Worm (Caenorhabditis elegans) whole organism, late embryonic: ENCODE results near the gene str-161.

Experiments used
- C38D4.7 ChIP-seq: fragments of 200-800 bp; sonication (Bioruptor generic); optimal IDR thresholded peaks from 2 replicates; lab custom pipeline; 2018; ENCODE audit warnings: mild to moderate bottlenecking, missing genetic modification characterization, moderate library complexity, missing compliant biosample characterization
- F13H6.1 ChIP-seq: sonication (generic microtip); optimal IDR thresholded peaks from 2 replicates; lab custom pipeline; 2016; ENCODE audit warnings: missing genetic modification characterization, missing compliant biosample characterization
- K02D7.2 ChIP-seq: sonication (generic microtip); optimal IDR thresholded peaks from 2 replicates; lab custom pipeline; 2017; ENCODE audit warnings: mild to moderate bottlenecking, missing genetic modification characterization, missing compliant biosample characterization
- K09A11.1 ChIP-seq: sonication (generic microtip); optimal IDR thresholded peaks from 2 replicates; lab custom pipeline; 2017; ENCODE audit warnings: antibody characterized with exemption, mild to moderate bottlenecking, missing genetic modification characterization, missing compliant biosample characterization; ENCODE audit not compliant: insufficient read depth
- T23F11.4 ChIP-seq: fragments of 200-800 bp; sonication (Bioruptor generic); optimal IDR thresholded peaks from 2 replicates; lab custom pipeline; 2018; ENCODE audit warnings: mild to moderate bottlenecking, missing genetic modification characterization, missing compliant biosample characterization
- Y22D7AL.16 ChIP-seq: sonication (generic microtip); optimal IDR thresholded peaks from 2 replicates; lab custom pipeline; 2016; ENCODE audit warnings: missing genetic modification characterization, missing compliant biosample characterization
- ama-1 ChIP-seq: fragments of 150-350 bp; optimal IDR thresholded peaks from 2 replicates; lab custom pipeline; 2014
- ceh-14 ChIP-seq: sonication (generic microtip); optimal IDR thresholded peaks from 2 replicates; lab custom pipeline; 2016; ENCODE audit warnings: missing genotype, missing genetic modification characterization, missing compliant biosample characterization
- ceh-18 ChIP-seq: sonication (generic microtip); optimal IDR thresholded peaks from 2 replicates; lab custom pipeline; 2016; ENCODE audit warnings: missing genetic modification characterization, missing compliant biosample characterization
- ceh-19 ChIP-seq: fragments of 200-800 bp; sonication (Bioruptor generic); optimal IDR thresholded peaks from 2 replicates; lab custom pipeline; 2018; ENCODE audit warnings: mild to moderate bottlenecking, missing genetic modification characterization, missing compliant biosample characterization
- ceh-2 ChIP-seq: sonication (generic microtip); optimal IDR thresholded peaks from 2 replicates; lab custom pipeline; 2016; ENCODE audit warnings: missing genotype, missing genetic modification characterization, missing compliant biosample characterization
- ceh-22 ChIP-seq: sonication (generic microtip); optimal IDR thresholded peaks from 2 replicates; lab custom pipeline; 2017; ENCODE audit warnings: missing biosample characterization, missing genetic modification characterization
- ceh-34 ChIP-seq: sonication (generic microtip); optimal IDR thresholded peaks from 2 replicates; lab custom pipeline; 2016; ENCODE audit warnings: mild to moderate bottlenecking, missing genetic modification characterization, missing compliant biosample characterization
- ceh-45 ChIP-seq: fragments of 200-800 bp; sonication (Bioruptor generic); IDR thresholded peaks from 2 replicates; pipeline ENCODE4 v1.3.6; 2022; ENCODE audit warnings: missing genetic modification reagents, missing genetic modification characterization, missing compliant biosample characterization
- ceh-9 ChIP-seq: sonication (generic microtip); optimal IDR thresholded peaks from 2 replicates; lab custom pipeline; 2016; ENCODE audit warnings: mild to moderate bottlenecking, missing genetic modification characterization, inconsistent platforms, missing compliant biosample characterization
- dmd-4 ChIP-seq: sonication (generic microtip); optimal IDR thresholded peaks from 2 replicates; lab custom pipeline; 2016; ENCODE audit warnings: borderline replicate concordance, missing genetic modification characterization, missing compliant biosample characterization
- dve-1 ChIP-seq: sonication (generic microtip); optimal IDR thresholded peaks from 2 replicates; lab custom pipeline; 2017; ENCODE audit warnings: antibody characterized with exemption, mild to moderate bottlenecking, missing genetic modification characterization, missing compliant biosample characterization
- elt-2 ChIP-seq: sonication (generic microtip); optimal IDR thresholded peaks from 2 replicates; lab custom pipeline; 2016; ENCODE audit warnings: missing genetic modification reagents, missing genetic modification characterization, missing compliant biosample characterization
- elt-4 ChIP-seq: sonication (generic microtip); optimal IDR thresholded peaks from 2 replicates; lab custom pipeline; 2016; ENCODE audit warnings: missing genetic modification characterization, missing compliant biosample characterization
- fkh-6 ChIP-seq: sonication (generic microtip); optimal IDR thresholded peaks from 2 replicates; lab custom pipeline; 2016; ENCODE audit warnings: missing genetic modification characterization, missing compliant biosample characterization
- gmeb-2 ChIP-seq: sonication (generic microtip); optimal IDR thresholded peaks from 2 replicates; lab custom pipeline; 2016; ENCODE audit warnings: missing genetic modification characterization, inconsistent platforms, missing compliant biosample characterization
- hlh-13 ChIP-seq: fragments of 200-800 bp; sonication (Bioruptor generic); optimal IDR thresholded peaks from 2 replicates; lab custom pipeline; 2018; ENCODE audit warnings: mild to moderate bottlenecking, missing genetic modification characterization, missing compliant biosample characterization
- hlh-15 ChIP-seq: sonication (generic microtip); optimal IDR thresholded peaks from 2 replicates; lab custom pipeline; 2016; ENCODE audit warnings: missing genetic modification characterization, missing compliant biosample characterization
- hlh-30 ChIP-seq: sonication (generic microtip); optimal IDR thresholded peaks from 2 replicates; lab custom pipeline; 2017; ENCODE audit warnings: antibody characterized with exemption, missing genetic modification characterization, missing compliant biosample characterization; ENCODE audit not compliant: insufficient read depth
- hlh-6 ChIP-seq: sonication (generic microtip); optimal IDR thresholded peaks from 2 replicates; lab custom pipeline; 2016; ENCODE audit warnings: missing genotype, missing genetic modification characterization, missing compliant biosample characterization
- lim-6 ChIP-seq: sonication (generic microtip); optimal IDR thresholded peaks from 2 replicates; lab custom pipeline; 2016; ENCODE audit warnings: missing genetic modification characterization, missing compliant biosample characterization
- madf-2 ChIP-seq: sonication (generic microtip); optimal IDR thresholded peaks from 2 replicates; lab custom pipeline; 2017; ENCODE audit warnings: missing genetic modification characterization, missing compliant biosample characterization
- mec-3 ChIP-seq: sonication (generic microtip); optimal IDR thresholded peaks from 2 replicates; lab custom pipeline; 2016; ENCODE audit warnings: borderline replicate concordance, missing genetic modification characterization, missing compliant biosample characterization
- nhr-232 ChIP-seq: sonication (generic microtip); optimal IDR thresholded peaks from 2 replicates; lab custom pipeline; 2016; ENCODE audit warnings: missing genetic modification characterization, missing compliant biosample characterization
- pag-3 ChIP-seq: sonication (generic microtip); optimal IDR thresholded peaks from 2 replicates; lab custom pipeline; 2016; ENCODE audit warnings: missing compliant biosample characterization, missing genetic modification characterization, borderline replicate concordance
- pax-1 ChIP-seq: fragments of 150-350 bp; optimal IDR thresholded peaks from 2 replicates; lab custom pipeline; 2014; ENCODE audit warnings: missing biosample characterization, missing genetic modification characterization
- pha-2 ChIP-seq: sonication (generic microtip); optimal IDR thresholded peaks from 2 replicates; lab custom pipeline; 2017; ENCODE audit warnings: mild to moderate bottlenecking, missing genetic modification characterization, missing compliant biosample characterization
- pha-4 ChIP-seq: fragments of 150-350 bp; optimal IDR thresholded peaks from 2 replicates; lab custom pipeline; 2018; ENCODE audit warnings: missing biosample characterization, missing genetic modification reagents, missing genetic modification characterization
- pqm-1 ChIP-seq: sonication (generic microtip); optimal IDR thresholded peaks from 2 replicates; lab custom pipeline; 2016; ENCODE audit warnings: missing genetic modification characterization, missing compliant biosample characterization
- ref-2 ChIP-seq: sonication (generic microtip); optimal IDR thresholded peaks from 2 replicates; lab custom pipeline; 2016; ENCODE audit warnings: missing genetic modification characterization, missing compliant biosample characterization
- rnt-1 ChIP-seq: sonication (generic microtip); optimal IDR thresholded peaks from 2 replicates; lab custom pipeline; 2016; ENCODE audit warnings: missing genetic modification characterization, missing compliant biosample characterization
- sdc-2 ChIP-seq: sonication (generic microtip); optimal IDR thresholded peaks from 2 replicates; lab custom pipeline; 2016; ENCODE audit warnings: missing genotype, missing genetic modification characterization, missing compliant biosample characterization
- sox-2 ChIP-seq: fragments of 200-800 bp; sonication (Bioruptor generic); IDR thresholded peaks from 2 replicates; pipeline ENCODE4 v1.3.6; 2022; ENCODE audit warnings: missing genetic modification reagents, missing genetic modification characterization, missing compliant biosample characterization
- tbx-2 ChIP-seq: sonication (generic microtip); optimal IDR thresholded peaks from 2 replicates; lab custom pipeline; 2016; ENCODE audit warnings: missing genetic modification characterization, missing compliant biosample characterization
- tbx-7 ChIP-seq: sonication (generic microtip); optimal IDR thresholded peaks from 2 replicates; lab custom pipeline; 2016; ENCODE audit warnings: missing genotype, missing genetic modification characterization, missing compliant biosample characterization
- unc-86 ChIP-seq: sonication (generic microtip); optimal IDR thresholded peaks from 2 replicates; lab custom pipeline; 2016; ENCODE audit warnings: missing genetic modification characterization, missing compliant biosample characterization

Gene str-161

DNA sequence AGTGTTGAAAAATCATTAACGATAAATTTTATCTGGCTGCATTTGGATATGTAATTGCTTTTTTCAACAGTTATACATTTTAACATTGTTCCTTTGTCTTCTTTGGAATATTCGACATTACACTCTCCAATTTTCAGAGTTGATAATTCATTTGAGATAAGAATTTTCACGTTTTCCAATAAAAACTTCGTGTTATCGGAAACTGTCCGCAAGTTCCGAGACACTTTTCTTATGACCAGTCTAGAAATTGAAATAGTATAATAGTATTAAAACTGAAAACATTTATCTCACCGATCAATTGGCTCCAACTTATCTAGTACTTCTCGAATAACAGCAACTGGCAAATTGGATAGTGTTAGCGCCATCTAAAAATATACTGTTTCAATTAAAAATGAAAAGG is 33.8 kb upstream of the str-161 start, which contains the start of gene fbxa-86:
Gene fbxa-86 (minus strand): TSS at position 367 of the 400 bp plus-strand sequence.
- TF ChIP-seq sdc-2 (tag; lab: Kevin White, UChicago) = no peak
- TF ChIP-seq ceh-9 = no peak
- no peak for TF ChIP-seq pha-2
- no peak for TF ChIP-seq lim-6 (tag; lab: Kevin White, UChicago)
- TF ChIP-seq ceh-45 (GFP tag; lab: Robert Waterston, UW) = no peak
- no peak for TF ChIP-seq T23F11.4 (GFP tag; lab: Kevin White, UChicago)
- TF ChIP-seq madf-2 (tag; lab: Kevin White, UChicago) = no peak
- TF ChIP-seq nhr-232 (tag; lab: Kevin White, UChicago) = no peak
- no peak for TF ChIP-seq elt-4 (tag; lab: Kevin White, UChicago)
- no peak for TF ChIP-seq fkh-6 (tag; lab: Kevin White, UChicago)
- no peak for TF ChIP-seq K09A11.1 (tag; lab: Kevin White, UChicago)
- no peak for TF ChIP-seq sox-2 (GFP tag; lab: Robert Waterston, UW)
- TF ChIP-seq K02D7.2 (tag; lab: Kevin White, UChicago) = no peak
- TF ChIP-seq tbx-7 (tag; lab: Kevin White, UChicago) = no peak
- TF ChIP-seq F13H6.1 (tag; lab: Kevin White, UChicago) = no peak
- TF ChIP-seq hlh-30 (tag; lab: Kevin White, UChicago) = no peak
- no peak for TF ChIP-seq ceh-18 (tag; lab: Kevin White, UChicago)
- no peak for TF ChIP-seq ceh-14

DNA sequence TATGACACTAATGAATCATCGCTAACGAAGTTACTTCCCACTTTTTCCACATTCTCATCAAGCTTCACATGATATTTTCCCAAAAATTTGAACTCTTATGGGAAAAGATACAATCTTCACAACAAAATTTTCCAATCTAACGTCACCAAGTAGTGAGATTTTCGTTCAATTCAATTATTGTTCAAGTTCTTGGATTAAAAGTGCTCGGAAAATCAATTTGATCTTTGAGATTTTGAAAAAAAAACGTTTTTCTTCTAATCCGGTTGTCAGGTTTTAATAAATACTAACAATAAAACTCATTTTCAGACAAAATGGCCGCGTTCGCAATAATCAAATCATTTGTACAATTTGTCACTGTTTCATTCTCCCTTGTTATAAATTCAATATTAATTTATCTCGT is 30.2 kb upstream of the str-161 start, which contains the start of gene str-153:
Gene str-153 (plus strand): TSS at position 301 of the 400 bp plus-strand sequence.
- TF ChIP-seq Y22D7AL.16 (tag; lab: Kevin White, UChicago) (no peak), dmd-4 (no peak), tbx-2 (tag; lab: Kevin White, UChicago) (no peak), elt-4 (tag; lab: Kevin White, UChicago) (no peak), hlh-15 (tag; lab: Kevin White, UChicago) (no peak), elt-2 (tag; lab: Kevin White, UChicago) (no peak), T23F11.4 (GFP tag; lab: Kevin White, UChicago) (no peak), hlh-6 (no peak), pha-2 (no peak), unc-86 (tag; lab: Kevin White, UChicago) (no peak)

DNA sequence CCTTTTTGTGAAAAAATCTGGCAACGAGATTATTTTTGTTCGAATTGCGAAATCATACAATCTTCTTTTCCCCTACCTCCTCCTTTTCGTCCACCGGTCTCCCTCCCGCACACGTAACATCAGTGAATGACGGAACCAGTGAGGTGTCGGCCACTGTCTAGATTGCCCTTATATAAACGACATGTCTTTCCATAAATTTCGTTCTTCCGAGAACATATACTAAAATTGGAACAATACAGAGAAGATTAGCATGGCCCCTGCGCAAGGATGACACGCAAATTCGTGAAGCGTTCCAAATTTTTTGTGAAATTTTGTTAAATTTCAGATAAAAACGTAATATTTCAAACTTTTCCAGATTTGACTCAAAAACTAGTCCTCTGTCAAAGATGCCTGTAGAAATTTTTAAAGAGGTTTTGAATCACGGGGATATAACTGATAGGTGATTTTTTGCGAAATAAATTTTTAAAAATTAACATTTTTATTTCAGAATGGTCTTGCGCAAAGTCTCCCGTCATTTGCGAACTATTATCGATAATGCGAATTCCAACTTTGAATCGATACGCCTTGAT is 27.0 kb upstream of the str-161 start:
- TF ChIP-seq unc-86 (tag; lab: Kevin White, UChicago) = no peak
- TF ChIP-seq elt-2 (tag; lab: Kevin White, UChicago) = peak; percentile 33
- TF ChIP-seq madf-2 (tag; lab: Kevin White, UChicago) = no peak
- no peak for TF ChIP-seq ceh-14
- TF ChIP-seq rnt-1 (tag; lab: Kevin White, UChicago) = no peak
- no peak for TF ChIP-seq pqm-1 (tag; lab: Kevin White, UChicago)
- TF ChIP-seq hlh-13 (GFP tag; lab: Kevin White, UChicago) = no peak
- TF ChIP-seq, all 69 proteins: peak for 1

DNA sequence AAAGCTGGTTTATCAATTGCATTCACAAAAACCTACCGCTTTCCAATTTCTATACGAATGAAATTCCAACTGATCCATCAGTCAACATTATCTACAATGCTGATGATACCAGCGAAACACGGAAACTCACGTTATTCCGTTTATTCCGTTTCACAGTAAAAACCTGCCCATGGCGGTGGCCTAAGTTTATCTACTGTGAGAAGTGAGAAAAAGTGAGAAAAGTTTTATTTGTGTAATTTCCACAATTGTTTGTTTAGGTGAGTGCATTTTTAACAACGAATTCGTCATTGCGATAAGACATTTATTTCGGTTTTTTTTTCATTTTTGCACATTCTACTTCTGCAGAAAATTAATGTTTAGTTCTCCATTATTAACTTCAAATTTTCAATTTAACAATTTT is 26.2 kb upstream of the str-161 start, which contains the start of gene Y9C9A.8:
Gene Y9C9A.8 (plus strand): TSS at position 301 of the 400 bp plus-strand sequence.
- TF ChIP-seq K09A11.1 (tag; lab: Kevin White, UChicago) (no peak), tbx-7 (tag; lab: Kevin White, UChicago) (no peak), mec-3 (no peak), pax-1 (tag; lab: Kevin White, UChicago) (no peak), ref-2 (tag; lab: Kevin White, UChicago) (no peak), sdc-2 (tag; lab: Kevin White, UChicago) (no peak), ceh-2 (tag; lab: Kevin White, UChicago) (no peak), C38D4.7 (GFP tag; lab: Kevin White, UChicago) (no peak), hlh-13 (GFP tag; lab: Kevin White, UChicago) (no peak), ceh-34 (tag; lab: Kevin White, UChicago) (no peak), ama-1 (no peak), ceh-19 (no peak), pha-4 (tag; lab: Kevin White, UChicago) (no peak), dve-1 (tag; lab: Kevin White, UChicago) (no peak), hlh-30 (tag; lab: Kevin White, UChicago) (no peak), ceh-9 (no peak), gmeb-2 (no peak), pag-3 (no peak), ceh-18 (tag; lab: Kevin White, UChicago) (no peak), ceh-22 (tag; lab: Kevin White, UChicago) (no peak)
